Worm (Caenorhabditis elegans) whole organism, early embryonic: Measurements from ENCODE around the gene acs-20.

Source experiments
- B0310.2 ChIP-seq: sonication (generic microtip); optimal IDR thresholded peaks from 2 replicates; lab custom pipeline; 2016; ENCODE audit warnings: mild to moderate bottlenecking, missing genetic modification characterization, missing compliant biosample characterization
- F13C5.2 ChIP-seq: sonication (generic microtip); optimal IDR thresholded peaks from 2 replicates; lab custom pipeline; 2017; ENCODE audit warnings: mild to moderate bottlenecking, missing genetic modification characterization, inconsistent platforms, missing compliant biosample characterization
- aly-1 ChIP-seq: sonication (generic microtip); optimal IDR thresholded peaks from 2 replicates; lab custom pipeline; 2016; ENCODE audit warnings: missing genetic modification characterization, missing compliant biosample characterization
- ama-1 ChIP-seq: fragments of 150-350 bp; optimal IDR thresholded peaks from 2 replicates; lab custom pipeline; 2014
- ceh-13 ChIP-seq: fragments of 200-800 bp; sonication (Bioruptor generic); optimal IDR thresholded peaks from 2 replicates; lab custom pipeline; 2018; ENCODE audit warnings: mild to moderate bottlenecking, missing genetic modification characterization, missing compliant biosample characterization
- ceh-36 ChIP-seq: sonication (generic microtip); optimal IDR thresholded peaks from 2 replicates; lab custom pipeline; 2016; ENCODE audit warnings: missing genetic modification characterization, inconsistent platforms, missing compliant biosample characterization
- ets-7 ChIP-seq: sonication (generic microtip); optimal IDR thresholded peaks from 2 replicates; lab custom pipeline; 2016; ENCODE audit warnings: missing genotype, missing genetic modification characterization, missing compliant biosample characterization
- flt-1 ChIP-seq: fragments of 200-800 bp; sonication (Bioruptor generic); IDR thresholded peaks from 2 replicates; pipeline ENCODE4 v1.3.6; 2022; ENCODE audit warnings: missing genetic modification characterization, missing compliant biosample characterization
- hmbx-1 ChIP-seq: sonication (generic microtip); optimal IDR thresholded peaks from 2 replicates; lab custom pipeline; 2016; ENCODE audit warnings: mild to moderate bottlenecking, missing genetic modification characterization, missing compliant biosample characterization
- hmg-4 ChIP-seq: fragments of 200-800 bp; sonication (Bioruptor generic); optimal IDR thresholded peaks from 2 replicates; lab custom pipeline; 2018; ENCODE audit warnings: mild to moderate bottlenecking, missing genetic modification characterization, missing compliant biosample characterization
- hnd-1 ChIP-seq: sonication (generic microtip); optimal IDR thresholded peaks from 2 replicates; lab custom pipeline; 2016; ENCODE audit warnings: missing genetic modification characterization, missing compliant biosample characterization
- pes-1 ChIP-seq: fragments of 200-800 bp; sonication (Bioruptor generic); IDR thresholded peaks from 2 replicates; pipeline ENCODE4 v1.3.6; 2022; ENCODE audit warnings: missing genetic modification reagents, missing genetic modification characterization, missing compliant biosample characterization
- scrt-1 ChIP-seq: fragments of 200-800 bp; sonication (Bioruptor generic); IDR thresholded peaks from 2 replicates; pipeline ENCODE4 v1.3.6; 2022; ENCODE audit warnings: missing genetic modification characterization, missing compliant biosample characterization
- sea-1 ChIP-seq: fragments of 200-800 bp; sonication (Bioruptor generic); conservative IDR thresholded peaks from 2 replicates; pipeline ENCODE4 v1.3.6; 2022; ENCODE audit warnings: missing genetic modification characterization, missing compliant biosample characterization
- tbx-11 ChIP-seq: fragments of 200-800 bp; sonication (Bioruptor generic); IDR thresholded peaks from 2 replicates; pipeline ENCODE4 v1.3.6; 2022; ENCODE audit warnings: missing genetic modification characterization, missing compliant biosample characterization
- tbx-37 ChIP-seq: fragments of 200-800 bp; sonication (Bioruptor generic); conservative IDR thresholded peaks from 2 replicates; pipeline ENCODE4 v1.3.6; 2022; ENCODE audit warnings: missing genetic modification reagents, missing genetic modification characterization, missing compliant biosample characterization
- tra-4 ChIP-seq: sonication (generic microtip); optimal IDR thresholded peaks from 2 replicates; lab custom pipeline; 2017; ENCODE audit warnings: missing genetic modification characterization, missing compliant biosample characterization

acs-20 gene

ce11 chrIV:12432340-12432739, 33.8 kb upstream of the acs-20 start, which contains the start of gene clec-184:
Gene clec-184 (plus strand): TSS chrIV:12432640.
- TF ChIP-seq hmg-4 (GFP tag; lab: Kevin White, UChicago) (no peak), tbx-11 (no peak), sea-1 (GFP tag; lab: Robert Waterston, UW) (no peak), F13C5.2 (tag; lab: Kevin White, UChicago) (no peak), aly-1 (tag; lab: Kevin White, UChicago) (no peak), B0310.2 (tag; lab: Kevin White, UChicago) (no peak), ceh-36 (tag; lab: Kevin White, UChicago) (no peak), hmbx-1 (tag; lab: Kevin White, UChicago) (no peak), scrt-1 (GFP tag; lab: Robert Waterston, UW) (no peak), hnd-1 (tag; lab: Kevin White, UChicago) (no peak), ets-7 (no peak), pes-1 (GFP tag; lab: Robert Waterston, UW) (no peak), ama-1 (lab: Kevin White, UChicago) (no peak)

DNA sequence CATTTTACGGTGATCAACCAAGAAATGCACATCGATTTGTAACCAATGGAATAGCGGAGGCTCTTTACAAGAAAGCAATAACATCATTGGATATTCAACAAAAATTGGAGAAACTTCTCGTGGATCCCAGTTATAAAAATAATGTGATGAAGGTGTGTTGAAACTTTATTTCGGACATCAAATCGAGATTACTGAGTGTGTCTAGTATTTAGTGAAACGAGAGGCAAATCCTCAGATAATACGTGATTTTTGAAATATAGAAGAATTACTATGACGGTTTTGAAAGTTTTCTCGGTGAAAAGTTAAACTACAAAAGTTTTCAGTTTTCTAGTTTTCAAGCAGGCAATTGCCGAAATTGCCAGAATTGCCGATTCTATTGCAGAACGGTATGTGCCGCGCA, 33.2 kb upstream of the acs-20 start:
- TF ChIP-seq ama-1 (lab: Kevin White, UChicago) = no peak
- no peak for TF ChIP-seq tra-4
- no peak for TF ChIP-seq ceh-36 (tag; lab: Kevin White, UChicago)
- TF ChIP-seq hnd-1 (tag; lab: Kevin White, UChicago) = no peak
- TF ChIP-seq B0310.2 (tag; lab: Kevin White, UChicago) = no peak
- TF ChIP-seq F13C5.2 (tag; lab: Kevin White, UChicago) = no peak
- TF ChIP-seq ceh-13 (GFP tag; lab: Kevin White, UChicago) = no peak
- no peak for TF ChIP-seq ets-7
- TF ChIP-seq pes-1 (GFP tag; lab: Robert Waterston, UW) = no peak
- TF ChIP-seq hmbx-1 (tag; lab: Kevin White, UChicago) = no peak
- no peak for TF ChIP-seq tbx-37 (GFP tag; lab: Robert Waterston, UW)
- TF ChIP-seq flt-1 (GFP tag; lab: Robert Waterston, UW) = no peak
- TF ChIP-seq sea-1 (GFP tag; lab: Robert Waterston, UW) = no peak
- TF ChIP-seq aly-1 (tag; lab: Kevin White, UChicago) = no peak
- no peak for TF ChIP-seq tbx-11
- no peak for TF ChIP-seq scrt-1 (GFP tag; lab: Robert Waterston, UW)
- TF ChIP-seq hmg-4 (GFP tag; lab: Kevin White, UChicago) = no peak

- TF ChIP-seq aly-1 (tag; lab: Kevin White, UChicago) = no peak
- no peak for TF ChIP-seq scrt-1 (GFP tag; lab: Robert Waterston, UW)
- TF ChIP-seq B0310.2 (tag; lab: Kevin White, UChicago) = no peak
These were observed 31.0 kb upstream of the acs-20 start for ce11 chrIV:12429504-12429903.

- TF ChIP-seq hmbx-1 (tag; lab: Kevin White, UChicago) (no peak), B0310.2 (tag; lab: Kevin White, UChicago) (no peak), hmg-4 (GFP tag; lab: Kevin White, UChicago) (no peak), ets-7 (no peak), sea-1 (GFP tag; lab: Robert Waterston, UW) (no peak), ceh-13 (GFP tag; lab: Kevin White, UChicago) (no peak), ama-1 (lab: Kevin White, UChicago) (no peak), tbx-37 (GFP tag; lab: Robert Waterston, UW) (no peak), F13C5.2 (tag; lab: Kevin White, UChicago) (no peak), hnd-1 (tag; lab: Kevin White, UChicago) (no peak), scrt-1 (GFP tag; lab: Robert Waterston, UW) (no peak), aly-1 (tag; lab: Kevin White, UChicago) (no peak), ceh-36 (tag; lab: Kevin White, UChicago) (no peak), tbx-11 (no peak), tra-4 (no peak), pes-1 (GFP tag; lab: Robert Waterston, UW) (no peak)
These were observed 30.0 kb upstream of the acs-20 start, which contains the start of gene col-130 for ce11 chrIV:12428467-12428866. Gene col-130 (minus strand): TSS chrIV:12428516.

DNA sequence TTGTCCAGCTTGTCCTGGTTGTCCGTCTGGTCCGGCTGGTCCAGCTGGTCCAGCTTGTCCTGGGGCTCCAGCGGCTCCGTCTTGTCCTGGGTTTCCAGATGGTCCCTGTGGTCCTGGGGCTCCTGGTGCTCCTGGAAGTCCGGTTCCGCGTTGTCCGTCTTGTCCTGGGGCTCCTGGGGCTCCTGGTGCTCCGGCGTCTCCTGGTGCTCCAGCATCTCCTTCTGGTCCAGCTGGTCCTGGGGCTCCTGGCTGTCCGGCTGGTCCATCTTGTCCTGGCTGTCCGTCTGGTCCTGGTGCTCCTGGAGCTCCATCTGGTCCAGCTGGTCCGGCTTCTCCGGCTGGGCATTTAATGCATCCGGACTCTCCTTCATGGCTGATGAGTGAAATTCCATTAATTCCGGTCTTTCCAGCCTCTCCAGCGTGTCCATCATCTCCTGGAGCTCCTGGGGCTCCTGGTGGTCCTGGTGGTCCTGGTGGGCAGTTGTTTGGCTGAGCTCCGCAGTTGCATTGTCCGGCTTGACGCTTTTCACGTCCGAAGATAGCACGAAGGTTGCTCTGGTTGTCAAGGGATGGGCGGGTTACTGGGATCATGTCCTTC, 29.3 kb upstream of the acs-20 start:
- TF ChIP-seq scrt-1 (GFP tag; lab: Robert Waterston, UW) (no peak), pes-1 (GFP tag; lab: Robert Waterston, UW) (no peak), hmg-4 (GFP tag; lab: Kevin White, UChicago) (no peak), B0310.2 (tag; lab: Kevin White, UChicago) (no peak), aly-1 (tag; lab: Kevin White, UChicago) (no peak), tbx-37 (GFP tag; lab: Robert Waterston, UW) (no peak), ceh-13 (GFP tag; lab: Kevin White, UChicago) (no peak)

DNA sequence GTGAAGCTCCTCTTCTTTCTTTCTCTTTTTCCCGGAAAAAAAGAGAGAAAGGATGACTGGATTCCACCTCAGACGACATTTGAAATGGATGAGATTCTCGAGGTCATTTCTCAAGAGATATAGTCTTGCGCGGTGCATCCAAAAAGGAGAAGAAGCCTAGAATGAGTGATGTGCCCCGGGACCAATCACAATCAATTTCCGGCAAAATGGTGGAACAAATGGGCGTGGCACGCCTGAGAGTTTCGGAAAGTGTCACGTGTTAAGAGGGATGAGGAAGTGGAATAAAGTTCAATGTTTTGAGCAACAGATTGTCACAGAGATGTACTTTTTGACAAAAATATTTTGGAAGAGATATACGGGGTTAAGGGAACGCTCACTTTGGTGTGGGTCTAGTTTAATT, 27.1 kb upstream of the acs-20 start:
- TF ChIP-seq pes-1 (GFP tag; lab: Robert Waterston, UW) (no peak), flt-1 (GFP tag; lab: Robert Waterston, UW) (no peak), ceh-36 (tag; lab: Kevin White, UChicago) (no peak), sea-1 (GFP tag; lab: Robert Waterston, UW) (no peak), ets-7 (no peak), hmg-4 (GFP tag; lab: Kevin White, UChicago) (no peak), hnd-1 (tag; lab: Kevin White, UChicago) (no peak), ama-1 (lab: Kevin White, UChicago) (no peak)

DNA sequence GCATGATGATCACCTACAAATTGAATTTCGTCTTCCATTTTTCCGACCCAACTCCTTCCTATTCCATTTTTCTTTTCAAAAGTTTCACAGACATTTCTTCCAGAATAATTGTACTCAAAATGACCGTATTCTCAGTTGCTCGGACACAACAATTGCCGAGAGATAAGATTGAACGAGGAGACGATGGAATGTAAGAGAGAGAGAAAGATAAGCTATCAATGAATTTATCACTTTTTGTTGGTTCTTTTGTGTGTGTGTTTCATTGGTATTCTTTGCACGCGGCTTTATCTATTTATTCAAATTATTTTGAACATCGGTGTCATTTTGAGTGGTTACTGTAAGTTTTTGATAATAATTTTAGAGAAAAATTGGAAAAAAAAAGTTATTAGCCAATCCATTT, 21.9 kb upstream of the acs-20 start, which contains the start of gene ugt-65:
Gene ugt-65, plus strand, starts transcription at position 229 of the 400 bp plus-strand sequence.
- no peak for TF ChIP-seq ets-7
- no peak for TF ChIP-seq tra-4
- TF ChIP-seq tbx-11 = no peak
- TF ChIP-seq ceh-13 (GFP tag; lab: Kevin White, UChicago) = no peak
- TF ChIP-seq F13C5.2 (tag; lab: Kevin White, UChicago) = no peak
- no peak for TF ChIP-seq pes-1 (GFP tag; lab: Robert Waterston, UW)
- TF ChIP-seq ama-1 (lab: Kevin White, UChicago) = no peak
- TF ChIP-seq hmg-4 (GFP tag; lab: Kevin White, UChicago) = no peak
- TF ChIP-seq sea-1 (GFP tag; lab: Robert Waterston, UW) = no peak
- no peak for TF ChIP-seq aly-1 (tag; lab: Kevin White, UChicago)
- no peak for TF ChIP-seq ceh-36 (tag; lab: Kevin White, UChicago)
- TF ChIP-seq flt-1 (GFP tag; lab: Robert Waterston, UW) = no peak
